Fruit fly (Drosophila melanogaster) whole organism, embryonic: Measurements from ENCODE around the gene CG2691.

Experiments used
- ATbp ChIP-seq: fragments of 200-800 bp; sonication (Bioruptor generic); optimal IDR thresholded peaks from 2 replicates; lab custom pipeline; 2017; ENCODE audit warnings: missing biosample characterization, mild to moderate bottlenecking, missing genetic modification characterization, missing genetic modification reagents
- Abd-B ChIP-seq: fragments of 200-800 bp; sonication (Bioruptor generic); optimal IDR thresholded peaks from 2 replicates; lab custom pipeline; 2018; ENCODE audit warnings: missing biosample characterization, mild to moderate bottlenecking, missing genetic modification characterization, moderate library complexity
- Asciz ChIP-seq: fragments of 200-800 bp; sonication (Bioruptor generic); optimal IDR thresholded peaks from 2 replicates; lab custom pipeline; 2017; ENCODE audit warnings: missing biosample characterization, mild to moderate bottlenecking, missing genetic modification characterization, missing genetic modification reagents
- Bteb2 ChIP-seq: fragments of 200-800 bp; sonication (Bioruptor generic); optimal IDR thresholded peaks from 2 replicates; lab custom pipeline; 2016; ENCODE audit warnings: missing biosample characterization, missing genetic modification characterization
- CG10565 ChIP-seq: fragments of 200-800 bp; sonication (Bioruptor generic); optimal IDR thresholded peaks from 3 replicates; lab custom pipeline; 2016; ENCODE audit warnings: missing biosample characterization, mild to moderate bottlenecking, missing genetic modification characterization
- CG12391 ChIP-seq: fragments of 200-800 bp; sonication (Bioruptor generic); optimal IDR thresholded peaks from 3 replicates; lab custom pipeline; 2018; ENCODE audit warnings: missing biosample characterization, mild to moderate bottlenecking, missing genetic modification characterization, moderate library complexity
- CG13894 ChIP-seq: fragments of 200-800 bp; sonication (Bioruptor generic); optimal IDR thresholded peaks from 3 replicates; lab custom pipeline; 2018; ENCODE audit warnings: missing biosample characterization, mild to moderate bottlenecking, missing genetic modification characterization, moderate library complexity
- CG14441 ChIP-seq: fragments of 200-800 bp; sonication (Bioruptor generic); IDR thresholded peaks from 2 replicates; pipeline ENCODE4 v1.3.6; 2022; ENCODE audit warnings: missing biosample characterization, missing genetic modification characterization
- CG1603 ChIP-seq: fragments of 200-800 bp; sonication (Bioruptor generic); optimal IDR thresholded peaks from 2 replicates; lab custom pipeline; 2019; ENCODE audit warnings: missing biosample characterization, mild to moderate bottlenecking, missing genetic modification characterization, moderate library complexity
- CG18599 ChIP-seq: fragments of 200-800 bp; sonication (Bioruptor generic); optimal IDR thresholded peaks from 3 replicates; lab custom pipeline; 2017; ENCODE audit warnings: missing biosample characterization, missing genetic modification characterization, mild to moderate bottlenecking, moderate library complexity, missing genetic modification reagents
- CG18764 ChIP-seq: fragments of 200-800 bp; sonication (Bioruptor generic); optimal IDR thresholded peaks from 3 replicates; lab custom pipeline; 2016; ENCODE audit warnings: missing biosample characterization, missing genetic modification characterization
- CG2202 ChIP-seq: fragments of 200-800 bp; sonication (Bioruptor generic); optimal IDR thresholded peaks from 2 replicates; lab custom pipeline; 2018; ENCODE audit warnings: missing biosample characterization, mild to moderate bottlenecking, missing genetic modification characterization
- CG30020 ChIP-seq: fragments of 200-800 bp; optimal IDR thresholded peaks from 2 replicates; lab custom pipeline; 2019; ENCODE audit warnings: missing biosample characterization, mild to moderate bottlenecking, missing genetic modification characterization, moderate library complexity
- CG3726 ChIP-seq: fragments of 200-800 bp; sonication (Bioruptor generic); IDR thresholded peaks from 3 replicates; pipeline ENCODE4, ENCODE4 v1.3.6; 2022; ENCODE audit warnings: missing biosample characterization, missing genetic modification characterization
- CG3838 ChIP-seq: fragments of 200-800 bp; sonication (Bioruptor generic); optimal IDR thresholded peaks from 3 replicates; lab custom pipeline; 2016; ENCODE audit warnings: missing biosample characterization, missing genetic modification characterization
- CG6765 ChIP-seq: fragments of 200-800 bp; sonication (Bioruptor generic); optimal IDR thresholded peaks from 3 replicates; lab custom pipeline; 2017; ENCODE audit warnings: missing biosample characterization, mild to moderate bottlenecking, missing genetic modification characterization
- CG6854 ChIP-seq: fragments of 200-800 bp; sonication (Bioruptor generic); optimal IDR thresholded peaks from 3 replicates; lab custom pipeline; 2017; ENCODE audit warnings: missing biosample characterization, mild to moderate bottlenecking, missing genetic modification characterization
- CG7271 ChIP-seq: fragments of 200-800 bp; sonication (Bioruptor generic); optimal IDR thresholded peaks from 2 replicates; lab custom pipeline; 2018; ENCODE audit warnings: missing biosample characterization, mild to moderate bottlenecking, missing genetic modification characterization, moderate library complexity
- CG8478 ChIP-seq: fragments of >200 bp; optimal IDR thresholded peaks from 2 replicates; lab custom pipeline; 2018
- Dbx ChIP-seq: fragments of 200-800 bp; sonication (Bioruptor generic); IDR thresholded peaks from 3 replicates; pipeline ENCODE4 v1.3.6; 2022; ENCODE audit warnings: missing biosample characterization, missing genetic modification characterization
- Dek ChIP-seq: fragments of 200-800 bp; sonication (Bioruptor generic); optimal IDR thresholded peaks from 3 replicates; lab custom pipeline; 2019; ENCODE audit warnings: missing biosample characterization, mild to moderate bottlenecking, missing genetic modification characterization, moderate library complexity
- Fer2 ChIP-seq: fragments of 200-800 bp; sonication (Bioruptor generic); optimal IDR thresholded peaks from 2 replicates; lab custom pipeline; 2018; ENCODE audit warnings: missing biosample characterization, mild to moderate bottlenecking, missing genetic modification characterization, moderate library complexity
- HLH3B ChIP-seq: fragments of 200-800 bp; sonication (Bioruptor generic); IDR thresholded peaks from 2 replicates; pipeline ENCODE4 v1.3.6; 2022; ENCODE audit warnings: missing biosample characterization, missing genetic modification characterization
- HLH54F ChIP-seq: fragments of 200-800 bp; sonication (Bioruptor generic); optimal IDR thresholded peaks from 3 replicates; lab custom pipeline; 2016; ENCODE audit warnings: missing biosample characterization, missing genetic modification characterization
- Lim3 ChIP-seq: fragments of 200-800 bp; sonication (Bioruptor generic); IDR thresholded peaks from 2 replicates; pipeline ENCODE4 v1.3.6; 2022; ENCODE audit warnings: missing biosample characterization, missing genetic modification characterization
- Ravus ChIP-seq: fragments of 200-800 bp; sonication (Bioruptor generic); IDR thresholded peaks from 2 replicates; pipeline ENCODE4 v1.3.6; 2022; ENCODE audit warnings: missing biosample characterization, missing genetic modification characterization
- Six4 ChIP-seq: fragments of 200-800 bp; sonication (Bioruptor generic); optimal IDR thresholded peaks from 2 replicates; lab custom pipeline; 2016; ENCODE audit warnings: missing biosample characterization, missing genetic modification characterization
- Usf ChIP-seq: fragments of 200-800 bp; sonication (Bioruptor generic); optimal IDR thresholded peaks from 2 replicates; lab custom pipeline; 2017; ENCODE audit warnings: missing genotype, missing biosample characterization, missing genetic modification characterization
- Xrp1 ChIP-seq: fragments of 200-800 bp; sonication (Bioruptor generic); IDR thresholded peaks from 2 replicates; pipeline ENCODE4 v1.3.6; 2022; ENCODE audit warnings: missing biosample characterization, missing genetic modification characterization
- ac ChIP-seq: fragments of 200-800 bp; sonication (Bioruptor generic); optimal IDR thresholded peaks from 3 replicates; lab custom pipeline; 2017; ENCODE audit warnings: missing biosample characterization, mild to moderate bottlenecking, missing genetic modification characterization
- ase ChIP-seq: fragments of 200-800 bp; sonication (Bioruptor generic); IDR thresholded peaks from 3 replicates; pipeline ENCODE4 v1.3.6; 2022; ENCODE audit warnings: missing biosample characterization, missing genetic modification characterization
- caup ChIP-seq: fragments of 200-800 bp; sonication (Bioruptor generic); optimal IDR thresholded peaks from 3 replicates; lab custom pipeline; 2017; ENCODE audit warnings: missing biosample characterization, mild to moderate bottlenecking, missing genetic modification characterization, moderate library complexity; ENCODE audit not compliant: severe bottlenecking
- chif ChIP-seq, 2 experiments: fragments of 200-800 bp; sonication (Bioruptor generic); optimal IDR thresholded peaks; 3 replicates each; lab custom pipeline; 2016; ENCODE audit warnings: missing biosample characterization in 2 of 2, missing genetic modification characterization in 2 of 2
- disco-r ChIP-seq: fragments of 200-800 bp; sonication (Bioruptor generic); optimal IDR thresholded peaks from 2 replicates; lab custom pipeline; 2016; ENCODE audit warnings: missing biosample characterization, missing genetic modification characterization
- eyg ChIP-seq: fragments of 200-800 bp; sonication (Bioruptor generic); optimal IDR thresholded peaks from 3 replicates; lab custom pipeline; 2016; ENCODE audit warnings: missing biosample characterization, missing genetic modification characterization
- hb ChIP-seq: fragments of 200-800 bp; sonication (Bioruptor generic); IDR thresholded peaks from 3 replicates; pipeline ENCODE4 v1.3.6; 2022; ENCODE audit warnings: missing biosample characterization, missing genetic modification characterization; ENCODE audit not compliant: partially characterized antibody
- hkb ChIP-seq, 2 experiments: fragments of 200-800 bp in 1 of 2; fragments of >200 bp in 1 of 2; sonication (Bioruptor generic) in 1 of 2; IDR thresholded peaks in 1 of 2; optimal IDR thresholded peaks in 1 of 2; 2 replicates each; pipeline versions ENCODE4 v1.3.6 to Lab custom; 2017 to 2022; ENCODE audit warnings: missing biosample characterization in 1 of 2, missing genetic modification characterization in 1 of 2
- jigr1 ChIP-seq: fragments of 200-800 bp; sonication (Bioruptor generic); IDR thresholded peaks from 3 replicates; pipeline ENCODE4 v1.3.6; 2022; ENCODE audit warnings: missing biosample characterization, missing genetic modification characterization
- kay ChIP-seq: fragments of 200-800 bp; sonication (Bioruptor generic); optimal IDR thresholded peaks from 2 replicates; lab custom pipeline; 2016; ENCODE audit warnings: missing biosample characterization, missing genetic modification characterization
- ken ChIP-seq: fragments of 200-800 bp; sonication (Bioruptor generic); IDR thresholded peaks from 3 replicates; pipeline ENCODE4 v1.3.6; 2022; ENCODE audit warnings: missing biosample characterization, missing genetic modification characterization
- lov ChIP-seq, 2 experiments: fragments of 200-800 bp in 1 of 2; fragments of >200 bp in 1 of 2; sonication (Bioruptor generic) in 1 of 2; IDR thresholded peaks in 1 of 2; optimal IDR thresholded peaks in 1 of 2; 2 replicates in 1 of 2; 3 replicates in 1 of 2; pipeline versions ENCODE4 v1.3.6 to Lab custom; 2017 to 2022; ENCODE audit warnings: missing biosample characterization in 1 of 2, missing genetic modification characterization in 1 of 2
- mirr ChIP-seq: fragments of 200-800 bp; sonication (Bioruptor generic); optimal IDR thresholded peaks from 3 replicates; lab custom pipeline; 2018; ENCODE audit warnings: missing biosample characterization, mild to moderate bottlenecking, missing genetic modification characterization
- nmo ChIP-seq: fragments of 200-800 bp; sonication (Bioruptor generic); optimal IDR thresholded peaks from 2 replicates; lab custom pipeline; 2018; ENCODE audit warnings: missing biosample characterization, mild to moderate bottlenecking, missing genetic modification characterization, moderate library complexity
- org-1 ChIP-seq: fragments of 200-800 bp; sonication (Bioruptor generic); optimal IDR thresholded peaks from 2 replicates; lab custom pipeline; 2017; ENCODE audit warnings: missing biosample characterization, missing genetic modification characterization
- pan ChIP-seq, 4 experiments: fragments of >200 bp in 3 of 4; fragments of 200-800 bp in 1 of 4; sonication (Bioruptor generic) in 1 of 4; optimal IDR thresholded peaks in 3 of 4; IDR thresholded peaks in 1 of 4; 2 replicates each; pipeline versions ENCODE4 v1.3.6 to Lab custom; 2017 to 2022; ENCODE audit warnings: missing biosample characterization in 2 of 4, missing genetic modification characterization in 2 of 4, mixed read lengths in 1 of 4
- phol ChIP-seq: fragments of 200-800 bp; sonication (Bioruptor generic); optimal IDR thresholded peaks from 3 replicates; lab custom pipeline; 2018; ENCODE audit warnings: missing biosample characterization, mild to moderate bottlenecking, missing genetic modification characterization, moderate library complexity
- ro ChIP-seq: fragments of 200-800 bp; sonication (Bioruptor generic); IDR thresholded peaks from 2 replicates; pipeline ENCODE4 v1.3.6; 2022; ENCODE audit warnings: missing biosample characterization, missing genetic modification characterization
- slou ChIP-seq: fragments of 200-800 bp; sonication (Bioruptor generic); optimal IDR thresholded peaks from 3 replicates; lab custom pipeline; 2016; ENCODE audit warnings: missing biosample characterization, missing genetic modification characterization
- vnd ChIP-seq: fragments of 200-800 bp; sonication (Bioruptor generic); IDR thresholded peaks from 3 replicates; pipeline ENCODE4 v1.3.6; 2022; ENCODE audit warnings: missing biosample characterization, missing genetic modification characterization; ENCODE audit not compliant: partially characterized antibody
- yki ChIP-seq: fragments of >200 bp; optimal IDR thresholded peaks from 3 replicates; lab custom pipeline; 2018

CG2691 gene

dm6 chrX:13632606-13633005 is 8.4 kb upstream of the CG2691 start (continued):
- no peak for TF ChIP-seq slou
- no peak for TF ChIP-seq CG8478 (lab: Kevin White, UChicago)
- TF ChIP-seq jigr1 (GFP tag; lab: Robert Waterston, UW): no peak
- TF ChIP-seq mirr: peak; percentile 36
- TF ChIP-seq ken: no peak
- TF ChIP-seq Asciz (GFP tag; lab: Kevin White, UChicago): peak; percentile 36
- no peak for TF ChIP-seq pan (optimal IDR thresholded peaks at IDR 0.05; lab: Kevin White, UChicago)
- no peak for TF ChIP-seq pan (GFP tag; optimal IDR thresholded peaks at IDR 0.05 in 1 of 2, IDR thresholded peaks at IDR 0.05 in 1 of 2)
- no peak for TF ChIP-seq org-1
- TF ChIP-seq eyg (GFP tag; lab: Kevin White, UChicago): no peak
- TF ChIP-seq CG18764 (GFP tag; lab: Kevin White, UChicago): no peak
- no peak for TF ChIP-seq HLH3B (GFP tag; lab: Robert Waterston, UW)
- peak; percentile 51 for TF ChIP-seq ATbp
- TF ChIP-seq CG13894: peak; percentile 54
- TF ChIP-seq CG12391 (tag; lab: Kevin White, UChicago): no peak
- TF ChIP-seq yki (lab: Kevin White, UChicago): no peak
- no peak for TF ChIP-seq kay
- TF ChIP-seq nmo (GFP tag; lab: Kevin White, UChicago): no peak
- no peak for TF ChIP-seq Six4 (GFP tag; lab: Kevin White, UChicago)
- no peak for TF ChIP-seq Ravus (GFP tag; lab: Robert Waterston, UW)
- TF ChIP-seq disco-r (GFP tag; lab: Kevin White, UChicago): peak; percentile 0
- TF ChIP-seq ro: no peak
- no peak for TF ChIP-seq CG14441 (GFP tag; lab: Robert Waterston, UW)
- TF ChIP-seq Lim3 (GFP tag; lab: Robert Waterston, UW): no peak
- no peak for TF ChIP-seq CG2202 (tag; lab: Kevin White, UChicago)
- TF ChIP-seq caup: peak; percentile 10
- no peak for TF ChIP-seq CG30020 (tag; lab: Kevin White, UChicago)
- no peak for TF ChIP-seq Bteb2 (GFP tag; lab: Kevin White, UChicago)
- no peak for TF ChIP-seq CG10565 (GFP tag; lab: Kevin White, UChicago)
- TF ChIP-seq CG3838 (GFP tag; lab: Kevin White, UChicago): no peak
- TF ChIP-seq CG7271 (tag; lab: Kevin White, UChicago): no peak
- TF ChIP-seq lov (optimal IDR thresholded peaks at IDR 0.05; lab: Kevin White, UChicago): no peak
- no peak for TF ChIP-seq lov (GFP tag; IDR thresholded peaks at IDR 0.05; lab: Robert Waterston, UW)
- TF ChIP-seq CG3726 (GFP tag; lab: Robert Waterston, UW): no peak
- TF ChIP-seq vnd (GFP tag; lab: Robert Waterston, UW): no peak
- TF ChIP-seq CG18599 (GFP tag; lab: Kevin White, UChicago): no peak
- TF ChIP-seq ase (GFP tag; lab: Robert Waterston, UW): no peak
- no peak for TF ChIP-seq hb (GFP tag; lab: Robert Waterston, UW)
- TF ChIP-seq CG6765 (GFP tag; lab: Kevin White, UChicago): no peak
- TF ChIP-seq hkb (optimal IDR thresholded peaks at IDR 0.05; lab: Kevin White, UChicago): no peak
- TF ChIP-seq hkb (GFP tag; IDR thresholded peaks at IDR 0.05; lab: Robert Waterston, UW): no peak
- TF ChIP-seq CG6854 (GFP tag; lab: Kevin White, UChicago): no peak
- TF ChIP-seq CG1603 (tag; lab: Kevin White, UChicago): no peak
- no peak for TF ChIP-seq Fer2 (tag; lab: Kevin White, UChicago)
- TF ChIP-seq chif (GFP tag; optimal IDR thresholded peaks at IDR 0.05; lab: Kevin White, UChicago): no peak
- no peak for TF ChIP-seq Abd-B (GFP tag; lab: Kevin White, UChicago)
- TF ChIP-seq Xrp1: no peak
- no peak for TF ChIP-seq HLH54F (GFP tag; lab: Kevin White, UChicago)
- no peak for TF ChIP-seq Dek
- TF ChIP-seq phol (tag; lab: Kevin White, UChicago): no peak
- TF ChIP-seq Dbx (GFP tag; lab: Robert Waterston, UW): 0 out of 3 replicates have a peak, but pooled peaks have one; percentile 40
- no peak for TF ChIP-seq ac (GFP tag; lab: Kevin White, UChicago)
- TF ChIP-seq Usf (GFP tag; lab: Kevin White, UChicago): no peak
